Fruit fly (Drosophila melanogaster) whole organism, embryonic: ENCODE results near the gene Cipc.

ENCODE experiments used
- Atf6 ChIP-seq: fragments of 200-800 bp; sonication (Bioruptor generic); IDR thresholded peaks from 2 replicates; pipeline ENCODE4 v1.3.6; 2022; ENCODE audit warnings: missing biosample characterization, missing genetic modification characterization
- B-H2 ChIP-seq: fragments of 200-800 bp; sonication (Bioruptor generic); optimal IDR thresholded peaks from 2 replicates; lab custom pipeline; 2018; ENCODE audit warnings: missing biosample characterization, mild to moderate bottlenecking, missing genetic modification characterization
- Bdp1 ChIP-seq: fragments of 200-800 bp; sonication (Bioruptor generic); optimal IDR thresholded peaks from 3 replicates; lab custom pipeline; 2016; ENCODE audit warnings: missing biosample characterization, missing genetic modification characterization
- CG10267 ChIP-seq: fragments of 200-800 bp; sonication (Bioruptor generic); optimal IDR thresholded peaks from 2 replicates; lab custom pipeline; 2018; ENCODE audit warnings: missing biosample characterization, mild to moderate bottlenecking, missing genetic modification characterization, moderate library complexity
- CG10321 ChIP-seq: fragments of 200-800 bp; sonication (Bioruptor generic); IDR thresholded peaks from 2 replicates; pipeline ENCODE4 v1.3.6; 2022; ENCODE audit warnings: missing biosample characterization, missing genetic modification characterization
- CG11093 ChIP-seq: fragments of 200-800 bp; sonication (Bioruptor generic); IDR thresholded peaks from 3 replicates; pipeline ENCODE4 v1.3.6; 2022; ENCODE audit warnings: missing biosample characterization, missing genetic modification characterization
- CG11560 ChIP-seq: fragments of 200-800 bp; sonication (Bioruptor generic); IDR thresholded peaks from 3 replicates; pipeline ENCODE4 v1.3.6; 2022; ENCODE audit warnings: missing biosample characterization, missing genetic modification characterization
- CG12236 ChIP-seq: fragments of 200-800 bp; sonication (Bioruptor generic); optimal IDR thresholded peaks from 2 replicates; lab custom pipeline; 2016; ENCODE audit warnings: missing biosample characterization, missing genetic modification characterization
- CG12299 ChIP-seq: fragments of 200-800 bp; sonication (Bioruptor generic); optimal IDR thresholded peaks from 2 replicates; lab custom pipeline; 2018; ENCODE audit warnings: missing biosample characterization, mild to moderate bottlenecking, missing genetic modification characterization
- CG15601 ChIP-seq: fragments of 200-800 bp; sonication (Bioruptor generic); optimal IDR thresholded peaks from 3 replicates; lab custom pipeline; 2019; ENCODE audit warnings: missing biosample characterization, mild to moderate bottlenecking, missing genetic modification characterization, moderate library complexity
- CG1603 ChIP-seq: fragments of 200-800 bp; sonication (Bioruptor generic); optimal IDR thresholded peaks from 2 replicates; lab custom pipeline; 2019; ENCODE audit warnings: missing biosample characterization, mild to moderate bottlenecking, missing genetic modification characterization, moderate library complexity
- CG16779 ChIP-seq: fragments of 200-800 bp; sonication (Bioruptor generic); IDR thresholded peaks from 2 replicates; pipeline ENCODE4 v1.3.6; 2022; ENCODE audit warnings: missing biosample characterization, missing genetic modification characterization
- CG17385 ChIP-seq: fragments of 200-800 bp; sonication (Bioruptor generic); optimal IDR thresholded peaks from 3 replicates; lab custom pipeline; 2018; ENCODE audit warnings: missing biosample characterization, mild to moderate bottlenecking, missing genetic modification characterization
- CG18262 ChIP-seq: fragments of 200-800 bp; optimal IDR thresholded peaks from 3 replicates; lab custom pipeline; 2019; ENCODE audit warnings: missing biosample characterization, mild to moderate bottlenecking, missing genetic modification characterization, moderate library complexity
- CG2199 ChIP-seq: fragments of 200-800 bp; sonication (Bioruptor generic); IDR thresholded peaks from 3 replicates; pipeline ENCODE4 v1.3.6; 2022; ENCODE audit warnings: missing biosample characterization, missing genetic modification characterization
- CG2202 ChIP-seq: fragments of 200-800 bp; sonication (Bioruptor generic); optimal IDR thresholded peaks from 2 replicates; lab custom pipeline; 2018; ENCODE audit warnings: missing biosample characterization, mild to moderate bottlenecking, missing genetic modification characterization
- CG8388 ChIP-seq: fragments of 200-800 bp; sonication (Bioruptor generic); optimal IDR thresholded peaks from 2 replicates; lab custom pipeline; 2019; ENCODE audit warnings: missing biosample characterization, mild to moderate bottlenecking, missing genetic modification characterization, moderate library complexity
- CG8944 ChIP-seq: fragments of 200-800 bp; sonication (Bioruptor generic); optimal IDR thresholded peaks from 3 replicates; lab custom pipeline; 2016; ENCODE audit warnings: missing biosample characterization, missing genetic modification characterization
- CHES-1-like ChIP-seq: fragments of 200-800 bp; sonication (Bioruptor generic); optimal IDR thresholded peaks from 2 replicates; lab custom pipeline; 2016; ENCODE audit warnings: missing biosample characterization, missing genetic modification characterization
- Camta ChIP-seq: fragments of 200-800 bp; sonication (Bioruptor generic); optimal IDR thresholded peaks from 2 replicates; lab custom pipeline; 2016; ENCODE audit warnings: missing biosample characterization, missing genetic modification characterization
- CkIIα-i1 ChIP-seq: fragments of 200-800 bp; sonication (Bioruptor generic); IDR thresholded peaks from 2 replicates; pipeline ENCODE4 v1.3.6; 2022; ENCODE audit warnings: missing biosample characterization, missing genetic modification characterization
- Dll ChIP-seq: fragments of 200-800 bp; sonication (Bioruptor generic); IDR thresholded peaks from 4 replicates; pipeline ENCODE4 v1.3.6; 2022; ENCODE audit warnings: missing biosample characterization, missing genetic modification characterization; ENCODE audit not compliant: partially characterized antibody
- Drgx ChIP-seq: fragments of 200-800 bp; sonication (Bioruptor generic); IDR thresholded peaks from 2 replicates; pipeline ENCODE4 v1.3.6; 2022; ENCODE audit warnings: missing biosample characterization, missing genetic modification characterization
- Gug ChIP-seq: fragments of 200-800 bp; sonication (Bioruptor generic); IDR thresholded peaks from 4 replicates; pipeline ENCODE4 v1.3.6; 2022; ENCODE audit warnings: missing biosample characterization, missing genetic modification characterization
- MESR4 ChIP-seq: fragments of 200-800 bp; sonication (Bioruptor generic); optimal IDR thresholded peaks from 2 replicates; lab custom pipeline; 2018; ENCODE audit warnings: missing biosample characterization, mild to moderate bottlenecking, missing genetic modification characterization, moderate library complexity
- Poxn ChIP-seq: fragments of 200-800 bp; sonication (Bioruptor generic); IDR thresholded peaks from 2 replicates; pipeline ENCODE4 v1.3.6; 2022; ENCODE audit warnings: missing biosample characterization, missing genetic modification characterization
- Sry-β ChIP-seq: fragments of 200-800 bp; sonication (Bioruptor generic); optimal IDR thresholded peaks from 2 replicates; lab custom pipeline; 2018; ENCODE audit warnings: missing biosample characterization, mild to moderate bottlenecking, missing genetic modification characterization, moderate library complexity
- Trl ChIP-seq, 3 experiments: fragments of >200 bp in 2 of 3; fragments of 200-800 bp in 1 of 3; sonication (Bioruptor generic) in 1 of 3; optimal IDR thresholded peaks; 2 replicates in 1 of 3; 3 replicates in 2 of 3; lab custom pipeline; 2016 to 2017; ENCODE audit warnings: missing biosample characterization in 1 of 3, missing genetic modification characterization in 1 of 3
- aop ChIP-seq: fragments of 200-800 bp; sonication (Bioruptor generic); IDR thresholded peaks from 2 replicates; pipeline ENCODE4 v1.3.6; 2022; ENCODE audit warnings: missing biosample characterization, missing genetic modification characterization
- ase ChIP-seq: fragments of 200-800 bp; sonication (Bioruptor generic); IDR thresholded peaks from 3 replicates; pipeline ENCODE4 v1.3.6; 2022; ENCODE audit warnings: missing biosample characterization, missing genetic modification characterization
- cad ChIP-seq: fragments of >200 bp; optimal IDR thresholded peaks from 2 replicates; lab custom pipeline; 2017; ENCODE audit warnings: missing biosample characterization, missing genetic modification characterization
- chif ChIP-seq, 2 experiments: fragments of 200-800 bp; sonication (Bioruptor generic); optimal IDR thresholded peaks; 3 replicates each; lab custom pipeline; 2016; ENCODE audit warnings: missing biosample characterization in 2 of 2, missing genetic modification characterization in 2 of 2
- croc ChIP-seq: fragments of 200-800 bp; sonication (Bioruptor generic); conservative IDR thresholded peaks from 3 replicates; pipeline ENCODE4 v1.3.6; 2022; ENCODE audit warnings: missing biosample characterization, missing genetic modification characterization
- danr ChIP-seq: fragments of 200-800 bp; sonication (Bioruptor generic); IDR thresholded peaks from 2 replicates; pipeline ENCODE4 v1.3.6; 2022; ENCODE audit warnings: missing biosample characterization, missing genetic modification characterization
- emc ChIP-seq: fragments of 200-800 bp; sonication (Bioruptor generic); optimal IDR thresholded peaks from 2 replicates; lab custom pipeline; 2016; ENCODE audit warnings: missing biosample characterization, missing genetic modification characterization
- gce ChIP-seq: fragments of 200-800 bp; sonication (Bioruptor generic); IDR thresholded peaks from 3 replicates; pipeline ENCODE4 v1.3.6; 2022; ENCODE audit warnings: missing biosample characterization, missing genetic modification characterization
- gcm2 ChIP-seq: fragments of 200-800 bp; sonication (Bioruptor generic); optimal IDR thresholded peaks from 2 replicates; lab custom pipeline; 2016; ENCODE audit warnings: missing biosample characterization, missing genetic modification characterization
- gem ChIP-seq: fragments of 200-800 bp; sonication (Bioruptor generic); optimal IDR thresholded peaks from 2 replicates; lab custom pipeline; 2019; ENCODE audit warnings: missing biosample characterization, mild to moderate bottlenecking, missing genetic modification characterization, moderate library complexity
- gsb-n ChIP-seq: fragments of 200-800 bp; sonication (Bioruptor generic); optimal IDR thresholded peaks from 3 replicates; lab custom pipeline; 2018; ENCODE audit warnings: missing biosample characterization, mild to moderate bottlenecking, missing genetic modification characterization
- hth ChIP-seq: fragments of >200 bp; optimal IDR thresholded peaks from 2 replicates; lab custom pipeline; 2017; ENCODE audit warnings: inconsistent platforms
- insv ChIP-seq, 2 experiments: fragments of 200-800 bp; sonication (Bioruptor generic); optimal IDR thresholded peaks; 3 replicates each; lab custom pipeline; 2016 to 2018; ENCODE audit warnings: missing biosample characterization in 2 of 2, missing genetic modification characterization in 2 of 2
- klu ChIP-seq: fragments of 200-800 bp; sonication (Bioruptor generic); IDR thresholded peaks from 2 replicates; pipeline ENCODE4 v1.3.6; 2022; ENCODE audit warnings: missing biosample characterization, missing genetic modification characterization
- mirr ChIP-seq: fragments of 200-800 bp; sonication (Bioruptor generic); optimal IDR thresholded peaks from 3 replicates; lab custom pipeline; 2018; ENCODE audit warnings: missing biosample characterization, mild to moderate bottlenecking, missing genetic modification characterization
- peb ChIP-seq: fragments of 200-800 bp; sonication (Bioruptor generic); IDR thresholded peaks from 2 replicates; pipeline ENCODE4 v1.3.6; 2022; ENCODE audit warnings: missing biosample characterization, missing genetic modification characterization
- pfk ChIP-seq: fragments of 200-800 bp; sonication (Bioruptor generic); optimal IDR thresholded peaks from 2 replicates; lab custom pipeline; 2018; ENCODE audit warnings: missing biosample characterization, mild to moderate bottlenecking, missing genetic modification characterization, moderate library complexity
- pho ChIP-seq: fragments of 200-800 bp; sonication (Bioruptor generic); optimal IDR thresholded peaks from 2 replicates; lab custom pipeline; 2016; ENCODE audit warnings: missing biosample characterization, missing genetic modification characterization
- psq ChIP-seq: fragments of 200-800 bp; sonication (Bioruptor generic); optimal IDR thresholded peaks from 2 replicates; lab custom pipeline; 2017; ENCODE audit warnings: missing biosample characterization, missing genetic modification characterization
- ranshi ChIP-seq: fragments of 200-800 bp; sonication (Bioruptor generic); IDR thresholded peaks from 2 replicates; pipeline ENCODE4 v1.3.6; 2022; ENCODE audit warnings: missing biosample characterization, missing genetic modification characterization
- run ChIP-seq: fragments of 200-800 bp; sonication (Bioruptor generic); optimal IDR thresholded peaks from 3 replicates; lab custom pipeline; 2018; ENCODE audit warnings: missing biosample characterization, mild to moderate bottlenecking, missing genetic modification characterization
- sisA ChIP-seq: fragments of 200-800 bp; sonication (Bioruptor generic); IDR thresholded peaks from 2 replicates; pipeline ENCODE4 v1.3.6; 2022; ENCODE audit warnings: missing biosample characterization, missing genetic modification characterization
- tll ChIP-seq, 2 experiments: fragments of 200-800 bp in 1 of 2; fragments of >200 bp in 1 of 2; sonication (Bioruptor generic) in 1 of 2; optimal IDR thresholded peaks; 2 replicates each; lab custom pipeline; 2017 to 2019; ENCODE audit warnings: missing biosample characterization in 2 of 2, missing genetic modification characterization in 2 of 2, mild to moderate bottlenecking in 1 of 2, moderate library complexity in 1 of 2
- twi ChIP-seq: fragments of 200-800 bp; optimal IDR thresholded peaks from 2 replicates; lab custom pipeline; 2019; ENCODE audit warnings: missing biosample characterization, mild to moderate bottlenecking, missing genetic modification characterization, moderate library complexity
- wor ChIP-seq: fragments of 200-800 bp; sonication (Bioruptor generic); IDR thresholded peaks from 2 replicates; pipeline ENCODE4 v1.3.6; 2022; ENCODE audit warnings: missing biosample characterization, missing genetic modification characterization

Gene Cipc

DNA sequence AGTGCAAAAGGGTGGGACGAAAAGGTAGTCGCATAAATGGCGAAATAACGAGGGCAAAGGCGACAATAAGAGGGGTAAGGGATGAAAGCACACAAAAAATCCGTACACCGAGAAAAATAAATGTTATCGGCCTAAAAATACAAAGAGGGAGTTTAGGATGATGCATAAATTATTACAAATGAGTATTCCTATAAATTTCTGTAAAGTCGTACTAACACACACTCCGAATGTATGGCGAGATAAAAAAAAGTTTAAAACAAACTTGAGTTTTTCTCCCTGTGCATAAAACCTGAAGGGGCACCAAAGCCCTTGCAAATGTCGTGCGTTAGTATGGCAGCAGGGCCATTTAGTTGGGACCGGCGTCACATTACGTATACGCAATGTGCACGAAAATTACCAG, 65.4 kb downstream of the Cipc start (continued):
- TF ChIP-seq ranshi (peak; percentile 50; the same call in 1 of the 2 replicates), ase (no peak), MESR4 (GFP tag; lab: Kevin White, UChicago) (no peak), CG10321 (GFP tag; lab: Robert Waterston, UW) (no peak), Trl (optimal IDR thresholded peaks at IDR 0.05; lab: Kevin White, UChicago) (no peak), Trl (GFP tag; optimal IDR thresholded peaks at IDR 0.05; lab: Kevin White, UChicago) (peak; percentile 27), CG10267 (tag; lab: Kevin White, UChicago) (no peak), CG11093 (no peak), CkIIα-i1 (no peak), gsb-n (tag; lab: Kevin White, UChicago) (no peak), danr (no peak), klu (no peak), B-H2 (GFP tag; lab: Kevin White, UChicago) (no peak), croc (peak; percentile 27; the same call in 1 of the 3 replicates), mirr (GFP tag; lab: Kevin White, UChicago) (no peak), CG17385 (GFP tag; lab: Kevin White, UChicago) (peak; percentile 18), chif (GFP tag; optimal IDR thresholded peaks at IDR 0.05; lab: Kevin White, UChicago) (no peak), CG8388 (GFP tag; lab: Kevin White, UChicago) (no peak), psq (GFP tag; lab: Kevin White, UChicago) (no peak), hth (lab: Kevin White, UChicago) (no peak), CG11560 (no peak), CG12236 (GFP tag; lab: Kevin White, UChicago) (no peak), twi (no peak), CG12299 (tag; lab: Kevin White, UChicago) (no peak), Atf6 (GFP tag; lab: Robert Waterston, UW) (peak; percentile 55; the same call in 1 of the 2 replicates), emc (GFP tag; lab: Kevin White, UChicago) (peak; percentile 18), Bdp1 (GFP tag; lab: Kevin White, UChicago) (no peak), CG18262 (no peak), run (tag; lab: Kevin White, UChicago) (no peak), wor (GFP tag; lab: Robert Waterston, UW) (no peak), pho (GFP tag; lab: Kevin White, UChicago) (no peak), CHES-1-like (GFP tag; lab: Kevin White, UChicago) (no peak), CG15601 (tag; lab: Kevin White, UChicago) (no peak), Poxn (GFP tag; lab: Robert Waterston, UW) (no peak), CG8944 (GFP tag; lab: Kevin White, UChicago) (peak; percentile 6), CG16779 (no peak), CG2202 (tag; lab: Kevin White, UChicago) (no peak), tll (GFP tag; optimal IDR thresholded peaks at IDR 0.05; lab: Kevin White, UChicago) (no peak), insv (GFP tag; optimal IDR thresholded peaks at IDR 0.05; lab: Kevin White, UChicago) (no peak), CG1603 (peak; percentile 10), CG2199 (GFP tag; lab: Robert Waterston, UW) (no peak), Camta (GFP tag; lab: Kevin White, UChicago) (peak; percentile 21), Drgx (no peak), cad (no peak), gce (GFP tag; lab: Robert Waterston, UW) (no peak), gem (tag; lab: Kevin White, UChicago) (peak; percentile 60), sisA (GFP tag; lab: Robert Waterston, UW) (no peak), gcm2 (GFP tag; lab: Kevin White, UChicago) (no peak), Sry-β (GFP tag; lab: Kevin White, UChicago) (no peak), pfk (GFP tag; lab: Kevin White, UChicago) (no peak), Gug (GFP tag; lab: Robert Waterston, UW) (no peak; the same call in 3 of the 4 replicates), Dll (no peak), aop (no peak), peb (GFP tag; lab: Robert Waterston, UW) (no peak)
